Worm (Caenorhabditis elegans): Measurements from ENCODE around the gene T26H5.4.
A peak's percentile ranks its signal among the peaks of the same experiment; 100 is the strongest.

The T26H5.4 gene

ce11 chrV:15479825-15480224 lies 31.3 kb upstream of the T26H5.4 start:
- TF ChIP-seq nfya-1 (tag; optimal IDR thresholded peaks at IDR 0.05): no peak
- TF ChIP-seq fkh-6 (tag; optimal IDR thresholded peaks at IDR 0.05): no peak
- no peak for TF ChIP-seq lin-11 (tag; optimal IDR thresholded peaks at IDR 0.05)
- no peak for TF ChIP-seq K09A11.1 (tag; optimal IDR thresholded peaks at IDR 0.05; ENCODE audit: insufficient read depth)
- no peak for TF ChIP-seq sox-2 (GFP tag; IDR thresholded peaks at IDR 0.05)
- no peak for TF ChIP-seq hlh-13 (GFP tag; optimal IDR thresholded peaks at IDR 0.05)
- no peak for TF ChIP-seq pha-4 (tag; optimal IDR thresholded peaks at IDR 0.05)
- no peak for TF ChIP-seq sdc-2 (tag; optimal IDR thresholded peaks at IDR 0.05)
- no peak for TF ChIP-seq fkh-10 (GFP tag; optimal IDR thresholded peaks at IDR 0.05)
- no peak for TF ChIP-seq ceh-2 (tag; optimal IDR thresholded peaks at IDR 0.05)
- TF ChIP-seq tbx-7 (tag; optimal IDR thresholded peaks at IDR 0.05): no peak
- TF ChIP-seq unc-42 (tag; optimal IDR thresholded peaks at IDR 0.05): no peak
- TF ChIP-seq hlh-8 (tag; optimal IDR thresholded peaks at IDR 0.05): no peak
- no peak for TF ChIP-seq ceh-45 (GFP tag; IDR thresholded peaks at IDR 0.05)
- no peak for TF ChIP-seq dve-1 (tag; optimal IDR thresholded peaks at IDR 0.05)
- no peak for TF ChIP-seq C38D4.7 (GFP tag; optimal IDR thresholded peaks at IDR 0.05)
- TF ChIP-seq gmeb-2 (tag; optimal IDR thresholded peaks at IDR 0.05): no peak
- TF ChIP-seq pha-2 (tag; optimal IDR thresholded peaks at IDR 0.05): no peak
- TF ChIP-seq pax-1 (tag; optimal IDR thresholded peaks at IDR 0.05): no peak
- no peak for TF ChIP-seq zip-5 (tag; optimal IDR thresholded peaks at IDR 0.05)

ce11 chrV:15479107-15479506 lies 30.6 kb upstream of the T26H5.4 start:
- TF ChIP-seq elt-2 (tag; optimal IDR thresholded peaks at IDR 0.05): peak; percentile 46
- TF ChIP-seq nhr-11 (tag; optimal IDR thresholded peaks at IDR 0.05): no peak

- TF ChIP-seq ceh-19 (GFP tag; optimal IDR thresholded peaks at IDR 0.05) (no peak), dmd-4 (tag; optimal IDR thresholded peaks at IDR 0.05; ENCODE audit: borderline replicate concordance) (no peak), F13H6.1 (tag; optimal IDR thresholded peaks at IDR 0.05) (no peak), npax-4 (tag; optimal IDR thresholded peaks at IDR 0.05) (no peak), pat-9 (tag; optimal IDR thresholded peaks at IDR 0.05) (no peak), tbx-7 (tag; optimal IDR thresholded peaks at IDR 0.05) (no peak), lin-11 (tag; optimal IDR thresholded peaks at IDR 0.05) (no peak), madf-2 (tag; optimal IDR thresholded peaks at IDR 0.05) (no peak), fkh-6 (tag; optimal IDR thresholded peaks at IDR 0.05) (no peak), nhr-11 (tag; optimal IDR thresholded peaks at IDR 0.05) (no peak), zip-5 (tag; optimal IDR thresholded peaks at IDR 0.05) (no peak), sox-2 (GFP tag; IDR thresholded peaks at IDR 0.05) (no peak), ttx-3 (tag; optimal IDR thresholded peaks at IDR 0.05) (no peak), ztf-16 (tag; optimal IDR thresholded peaks at IDR 0.05) (no peak), sox-4 (tag; optimal IDR thresholded peaks at IDR 0.05) (no peak), hlh-15 (tag; optimal IDR thresholded peaks at IDR 0.05) (no peak), unc-86 (tag; optimal IDR thresholded peaks at IDR 0.05) (no peak)
Measured at ce11 chrV:15478597-15478996, 30.1 kb upstream of the T26H5.4 start, which contains the start of gene C06B8.2. TSS of gene C06B8.2 (minus strand) at chrV:15478749.

- TF ChIP-seq ceh-6 (GFP tag; optimal IDR thresholded peaks at IDR 0.05) (no peak), ceh-19 (GFP tag; optimal IDR thresholded peaks at IDR 0.05) (no peak), ets-4 (tag; optimal IDR thresholded peaks at IDR 0.05) (no peak), dmd-4 (tag; optimal IDR thresholded peaks at IDR 0.05; ENCODE audit: borderline replicate concordance) (no peak), ama-1 (optimal IDR thresholded peaks at IDR 0.05) (no peak), pha-4 (tag; optimal IDR thresholded peaks at IDR 0.05) (no peak), pax-1 (tag; optimal IDR thresholded peaks at IDR 0.05) (no peak)
Measured at ce11 chrV:15471029-15471428, 22.5 kb upstream of the T26H5.4 start, which contains the start of gene dpf-1. TSS of gene dpf-1 (plus strand) at chrV:15471329.

All from whole organism, late embryonic.